Worm (Caenorhabditis elegans) whole organism, midembryonic: Measurements from ENCODE around the gene hsp-1.

ENCODE experiments used
- T22C8.4 ChIP-seq: fragments of 200-800 bp; sonication (Bioruptor generic); IDR thresholded peaks from 2 replicates; pipeline ENCODE4 v1.3.6; 2022; ENCODE audit warnings: missing genetic modification characterization, missing compliant biosample characterization
- flt-1 ChIP-seq: fragments of 200-800 bp; sonication (Bioruptor generic); IDR thresholded peaks from 2 replicates; pipeline ENCODE4 v1.3.6; 2022; ENCODE audit warnings: missing genetic modification characterization, missing compliant biosample characterization
- klf-2 ChIP-seq: fragments of 200-800 bp; sonication (Bioruptor generic); conservative IDR thresholded peaks from 2 replicates; pipeline ENCODE4 v1.3.6; 2022; ENCODE audit warnings: missing genetic modification reagents, missing genetic modification characterization, missing compliant biosample characterization
- med-1 ChIP-seq: sonication (generic microtip); optimal IDR thresholded peaks from 2 replicates; lab custom pipeline; 2017; ENCODE audit warnings: missing genetic modification characterization, mild to moderate bottlenecking, missing compliant biosample characterization, antibody characterized with exemption, missing genetic modification reagents; ENCODE audit not compliant: insufficient read depth
- ref-1 ChIP-seq: fragments of 200-800 bp; sonication (Bioruptor generic); conservative IDR thresholded peaks from 2 replicates; pipeline ENCODE4 v1.3.6; 2022; ENCODE audit warnings: missing genetic modification reagents, missing genetic modification characterization, missing compliant biosample characterization
- ztf-23 ChIP-seq: fragments of 200-800 bp; sonication (Bioruptor generic); IDR thresholded peaks from 2 replicates; pipeline ENCODE4 v1.3.6; 2022; ENCODE audit warnings: missing genetic modification reagents, missing genetic modification characterization, missing compliant biosample characterization
- ztf-29 ChIP-seq: fragments of 200-800 bp; sonication (Bioruptor generic); IDR thresholded peaks from 2 replicates; pipeline ENCODE4 v1.3.6; 2022; ENCODE audit warnings: missing genetic modification reagents, missing genetic modification characterization, missing compliant biosample characterization

ce11 chrIV:17245200-17245599 lies 33.6 kb upstream of the hsp-1 start, which contains the start of gene ZK550.2:
- TF ChIP-seq ref-1 (no peak), ztf-29 (GFP tag; lab: Robert Waterston, UW) (no peak), ztf-23 (GFP tag; lab: Robert Waterston, UW) (no peak), flt-1 (GFP tag; lab: Robert Waterston, UW) (no peak), med-1 (no peak), klf-2 (GFP tag; lab: Robert Waterston, UW) (no peak), T22C8.4 (GFP tag; lab: Robert Waterston, UW) (no peak)
